Worm (Caenorhabditis elegans): ENCODE data around the gene R11D1.13.

DNA sequence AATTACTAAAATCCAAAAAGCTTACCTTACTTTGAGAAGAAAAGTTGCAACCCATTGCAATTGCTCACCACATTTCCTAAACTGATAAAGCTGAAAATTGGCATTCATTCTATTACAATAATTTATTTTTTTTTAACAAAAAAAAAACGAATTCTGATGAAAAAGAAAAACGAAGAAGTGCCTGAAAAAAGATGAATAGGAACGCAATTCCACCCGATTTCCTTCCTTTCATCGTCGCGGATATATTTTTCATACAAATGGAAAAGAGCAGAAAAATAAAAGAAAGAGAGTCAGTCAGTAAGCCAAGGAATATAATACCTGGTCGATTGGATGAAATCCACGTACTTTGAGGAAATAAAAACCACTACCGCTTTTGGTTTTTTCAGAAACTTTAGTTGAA, 27.9 kb downstream of the R11D1.13 start, which contains the start of gene gpa-13:
- TF ChIP-seq ama-1 (optimal IDR thresholded peaks at IDR 0.05) = no peak
- TF ChIP-seq zag-1 (tag; optimal IDR thresholded peaks at IDR 0.05) = no peak
